Worm (Caenorhabditis elegans) whole organism, L3 larva: Measurements from ENCODE around the gene ostf-4.

Experiments
- aly-2 ChIP-seq: fragments of 150-350 bp; optimal IDR thresholded peaks from 2 replicates; lab custom pipeline; 2014; ENCODE audit warnings: missing biosample characterization, missing genetic modification characterization
- ama-1 ChIP-seq: fragments of 150-350 bp; optimal IDR thresholded peaks from 2 replicates; lab custom pipeline; 2018
- ceh-9 ChIP-seq: sonication (generic microtip); optimal IDR thresholded peaks from 2 replicates; lab custom pipeline; 2018; ENCODE audit warnings: missing biosample characterization, missing genetic modification characterization
- daf-12 ChIP-seq: fragments of 150-350 bp; optimal IDR thresholded peaks from 2 replicates; lab custom pipeline; 2014; ENCODE audit warnings: missing biosample characterization, missing genetic modification reagents, missing genetic modification characterization
- egl-27 ChIP-seq: sonication (generic microtip); optimal IDR thresholded peaks from 4 replicates; lab custom pipeline; 2017; ENCODE audit warnings: missing biosample characterization, missing genetic modification reagents, missing genetic modification characterization
- elt-1 ChIP-seq: fragments of 150-350 bp; optimal IDR thresholded peaks from 2 replicates; lab custom pipeline; 2014; ENCODE audit warnings: missing biosample characterization, missing genetic modification characterization
- elt-2 ChIP-seq: sonication (generic microtip); optimal IDR thresholded peaks from 2 replicates; lab custom pipeline; 2016; ENCODE audit warnings: missing genetic modification reagents, mild to moderate bottlenecking, missing genetic modification characterization, missing compliant biosample characterization
- elt-3 ChIP-seq, 3 experiments: fragments of 150-350 bp in 1 of 3; sonication (generic microtip) in 2 of 3; optimal IDR thresholded peaks; 2 replicates in 2 of 3; 4 replicates in 1 of 3; lab custom pipeline; 2014 to 2017; ENCODE audit warnings: missing biosample characterization in 3 of 3, missing genetic modification characterization in 3 of 3
- fkh-10 ChIP-seq: sonication (generic microtip); optimal IDR thresholded peaks from 2 replicates; lab custom pipeline; 2017; ENCODE audit warnings: missing biosample characterization, missing genetic modification reagents, missing genetic modification characterization
- fkh-2 ChIP-seq: fragments of 150-350 bp; optimal IDR thresholded peaks from 2 replicates; lab custom pipeline; 2014; ENCODE audit warnings: missing biosample characterization, missing genetic modification reagents, missing genetic modification characterization
- fos-1 ChIP-seq: fragments of 150-350 bp; optimal IDR thresholded peaks from 2 replicates; lab custom pipeline; 2014; ENCODE audit warnings: missing biosample characterization, missing genetic modification characterization
- hmg-11 ChIP-seq: sonication (generic microtip); optimal IDR thresholded peaks from 2 replicates; lab custom pipeline; 2016; ENCODE audit warnings: missing genetic modification characterization, missing compliant biosample characterization
- lin-15B ChIP-seq: fragments of 150-350 bp; optimal IDR thresholded peaks from 2 replicates; lab custom pipeline; 2014; ENCODE audit warnings: missing biosample characterization, missing genetic modification characterization
- lin-39 ChIP-seq: fragments of 150-350 bp; optimal IDR thresholded peaks from 2 replicates; lab custom pipeline; 2018; ENCODE audit warnings: missing biosample characterization, missing genetic modification reagents, missing genetic modification characterization
- mdl-1 ChIP-seq: fragments of 150-350 bp; optimal IDR thresholded peaks from 2 replicates; lab custom pipeline; 2014; ENCODE audit warnings: missing biosample characterization, missing genetic modification characterization
- mml-1 ChIP-seq: fragments of 150-350 bp; sonication (generic microtip); optimal IDR thresholded peaks from 3 replicates; lab custom pipeline; 2014; ENCODE audit warnings: missing biosample characterization, missing genetic modification characterization
- nhr-11 ChIP-seq: fragments of 150-350 bp; optimal IDR thresholded peaks from 2 replicates; lab custom pipeline; 2014; ENCODE audit warnings: missing biosample characterization, missing genetic modification characterization
- nhr-12 ChIP-seq: fragments of 150-350 bp; optimal IDR thresholded peaks from 2 replicates; lab custom pipeline; 2014; ENCODE audit warnings: missing biosample characterization, missing genetic modification characterization
- nhr-23 ChIP-seq: fragments of 150-350 bp; optimal IDR thresholded peaks from 2 replicates; lab custom pipeline; 2014; ENCODE audit warnings: missing biosample characterization, missing genetic modification reagents, missing genetic modification characterization
- nhr-237 ChIP-seq: fragments of 150-350 bp; optimal IDR thresholded peaks from 2 replicates; lab custom pipeline; 2014; ENCODE audit warnings: missing biosample characterization, missing genetic modification characterization
- nhr-25 ChIP-seq: sonication (generic microtip); optimal IDR thresholded peaks from 2 replicates; lab custom pipeline; 2017; ENCODE audit warnings: missing biosample characterization, missing genetic modification characterization
- nhr-43 ChIP-seq: sonication (generic microtip); optimal IDR thresholded peaks from 2 replicates; lab custom pipeline; 2016; ENCODE audit warnings: mild to moderate bottlenecking, missing genetic modification characterization, missing compliant biosample characterization; ENCODE audit not compliant: poor library complexity, severe bottlenecking
- nhr-67 ChIP-seq: fragments of 150-350 bp; optimal IDR thresholded peaks from 2 replicates; lab custom pipeline; 2014; ENCODE audit warnings: missing biosample characterization, missing genetic modification characterization
- nhr-76 ChIP-seq: fragments of 150-350 bp; sonication (generic microtip); optimal IDR thresholded peaks from 5 replicates; lab custom pipeline; 2014; ENCODE audit warnings: missing biosample characterization, missing genetic modification characterization
- sea-2 ChIP-seq: fragments of 150-350 bp; sonication (generic microtip); optimal IDR thresholded peaks from 4 replicates; lab custom pipeline; 2014; ENCODE audit warnings: missing biosample characterization, missing genetic modification reagents, missing genetic modification characterization
- skn-1 ChIP-seq: fragments of 150-350 bp; optimal IDR thresholded peaks from 2 replicates; lab custom pipeline; 2014; ENCODE audit warnings: missing biosample characterization, missing genetic modification characterization
- snpc-4 ChIP-seq: fragments of 150-350 bp; optimal IDR thresholded peaks from 2 replicates; lab custom pipeline; 2014; ENCODE audit warnings: missing biosample characterization, missing genetic modification characterization
- unc-39 ChIP-seq: sonication (generic microtip); optimal IDR thresholded peaks from 4 replicates; lab custom pipeline; 2017; ENCODE audit warnings: missing biosample characterization, missing genetic modification characterization
- ztf-11 ChIP-seq: fragments of 150-350 bp; optimal IDR thresholded peaks from 2 replicates; lab custom pipeline; 2014; ENCODE audit warnings: missing biosample characterization, missing genetic modification characterization

The ostf-4 gene

ce11 chrIII:10296904-10297303 lies 21.5 kb downstream of the ostf-4 start:
- no peak for TF ChIP-seq egl-27 (tag; lab: Kevin White, UChicago)
- no peak for TF ChIP-seq skn-1 (tag; lab: Kevin White, UChicago)
- no peak for TF ChIP-seq daf-12
- TF ChIP-seq sea-2 (GFP tag; lab: Kevin White, UChicago): no peak
- TF ChIP-seq, all 47 proteins: peak for 0

- TF ChIP-seq elt-2 (no peak), nhr-76 (tag; lab: Kevin White, UChicago) (no peak), nhr-237 (tag; lab: Kevin White, UChicago) (no peak), nhr-11 (no peak)
These were observed 23.5 kb downstream of the ostf-4 start, which contains the start of gene vglu-2 for ce11 chrIII:10294837-10295236. vglu-2 (plus strand) TSS chrIII:10295137.

- TF ChIP-seq fkh-10 (GFP tag; lab: Kevin White, UChicago) (no peak), lin-15B (tag; lab: Kevin White, UChicago) (no peak), fos-1 (tag; lab: Kevin White, UChicago) (no peak), nhr-43 (tag; lab: Kevin White, UChicago) (no peak), mml-1 (tag; lab: Kevin White, UChicago) (no peak), nhr-67 (tag; lab: Kevin White, UChicago) (no peak), snpc-4 (tag; lab: Kevin White, UChicago) (no peak), sea-2 (GFP tag; lab: Kevin White, UChicago) (no peak), hmg-11 (no peak), fkh-2 (tag; lab: Kevin White, UChicago) (no peak), nhr-76 (tag; lab: Kevin White, UChicago) (no peak), aly-2 (no peak), elt-1 (no peak), nhr-12 (tag; lab: Kevin White, UChicago) (no peak), lin-39 (tag; lab: Kevin White, UChicago) (no peak), skn-1 (tag; lab: Kevin White, UChicago) (no peak), egl-27 (tag; lab: Kevin White, UChicago) (no peak)
These were observed 24.4 kb downstream of the ostf-4 start for ce11 chrIII:10293946-10294345.

ce11 chrIII:10293362-10293761 lies 25.0 kb downstream of the ostf-4 start:
- TF ChIP-seq nhr-67 (tag; lab: Kevin White, UChicago) (no peak), elt-3 (tag; optimal IDR thresholded peaks at IDR 0.05; lab: Kevin White, UChicago) (peak in 1 of 3 experiments; percentile 56)
- TF ChIP-seq, all 47 proteins: peak for 1

ce11 chrIII:10290541-10290940 lies 27.8 kb downstream of the ostf-4 start:
- peak; percentile 47 for TF ChIP-seq nhr-23 (tag; lab: Kevin White, UChicago)
- TF ChIP-seq aly-2: no peak
- no peak for TF ChIP-seq ama-1 (lab: Kevin White, UChicago)
- TF ChIP-seq nhr-43 (tag; lab: Kevin White, UChicago): peak; percentile 63
- TF ChIP-seq, all 47 proteins: peak for 2

ce11 chrIII:10289790-10290189 lies 28.6 kb downstream of the ostf-4 start:
- TF ChIP-seq nhr-76 (tag; lab: Kevin White, UChicago): no peak
- peak; percentile 24 for TF ChIP-seq nhr-43 (tag; lab: Kevin White, UChicago)

- TF ChIP-seq elt-2: no peak
- TF ChIP-seq ztf-11: no peak
- no peak for TF ChIP-seq nhr-25
- no peak for TF ChIP-seq nhr-11
- TF ChIP-seq nhr-237 (tag; lab: Kevin White, UChicago): no peak
- TF ChIP-seq mdl-1 (tag; lab: Kevin White, UChicago): no peak
- no peak for TF ChIP-seq ceh-9 (tag; lab: Kevin White, UChicago)
- no peak for TF ChIP-seq elt-1
- TF ChIP-seq mml-1 (tag; lab: Kevin White, UChicago): no peak
- no peak for TF ChIP-seq unc-39 (tag; lab: Kevin White, UChicago)
- TF ChIP-seq, all 47 proteins: peak for 0
These were observed 32.7 kb downstream of the ostf-4 start, which contains the start of gene K10G9.2 for ce11 chrIII:10285623-10286022. K10G9.2 (plus strand) TSS chrIII:10285923.
